Worm (Caenorhabditis elegans) whole organism, early embryonic: ENCODE results near the gene W04H10.6.

Source experiments
- B0310.2 ChIP-seq: sonication (generic microtip); optimal IDR thresholded peaks from 2 replicates; lab custom pipeline; 2016; ENCODE audit warnings: mild to moderate bottlenecking, missing genetic modification characterization, missing compliant biosample characterization
- ceh-13 ChIP-seq: fragments of 200-800 bp; sonication (Bioruptor generic); optimal IDR thresholded peaks from 2 replicates; lab custom pipeline; 2018; ENCODE audit warnings: mild to moderate bottlenecking, missing genetic modification characterization, missing compliant biosample characterization
- ceh-36 ChIP-seq: sonication (generic microtip); optimal IDR thresholded peaks from 2 replicates; lab custom pipeline; 2016; ENCODE audit warnings: missing genetic modification characterization, inconsistent platforms, missing compliant biosample characterization
- ets-7 ChIP-seq: sonication (generic microtip); optimal IDR thresholded peaks from 2 replicates; lab custom pipeline; 2016; ENCODE audit warnings: missing genotype, missing genetic modification characterization, missing compliant biosample characterization
- hnd-1 ChIP-seq: sonication (generic microtip); optimal IDR thresholded peaks from 2 replicates; lab custom pipeline; 2016; ENCODE audit warnings: missing genetic modification characterization, missing compliant biosample characterization
- pes-1 ChIP-seq: fragments of 200-800 bp; sonication (Bioruptor generic); IDR thresholded peaks from 2 replicates; pipeline ENCODE4 v1.3.6; 2022; ENCODE audit warnings: missing genetic modification reagents, missing genetic modification characterization, missing compliant biosample characterization
- tbx-11 ChIP-seq: fragments of 200-800 bp; sonication (Bioruptor generic); IDR thresholded peaks from 2 replicates; pipeline ENCODE4 v1.3.6; 2022; ENCODE audit warnings: missing genetic modification characterization, missing compliant biosample characterization
- tbx-37 ChIP-seq: fragments of 200-800 bp; sonication (Bioruptor generic); conservative IDR thresholded peaks from 2 replicates; pipeline ENCODE4 v1.3.6; 2022; ENCODE audit warnings: missing genetic modification reagents, missing genetic modification characterization, missing compliant biosample characterization

W04H10.6 gene

ce11 chrII:573580-573979 is 34.7 kb downstream of the W04H10.6 start:
- TF ChIP-seq ceh-36 (tag; lab: Kevin White, UChicago) (peak; percentile 88), pes-1 (GFP tag; lab: Robert Waterston, UW) (peak; percentile 37; the same call in 1 of the 2 replicates)

- no peak for TF ChIP-seq ceh-36 (tag; lab: Kevin White, UChicago)
- no peak for TF ChIP-seq ceh-13
- no peak for TF ChIP-seq B0310.2
- no peak for TF ChIP-seq tbx-37 (GFP tag; lab: Robert Waterston, UW)
- no peak for TF ChIP-seq ets-7
These were observed 36.2 kb downstream of the W04H10.6 start, which contains the start of gene mlt-8 for ce11 chrII:572010-572409. mlt-8 (minus strand) TSS chrII:572110.

DNA sequence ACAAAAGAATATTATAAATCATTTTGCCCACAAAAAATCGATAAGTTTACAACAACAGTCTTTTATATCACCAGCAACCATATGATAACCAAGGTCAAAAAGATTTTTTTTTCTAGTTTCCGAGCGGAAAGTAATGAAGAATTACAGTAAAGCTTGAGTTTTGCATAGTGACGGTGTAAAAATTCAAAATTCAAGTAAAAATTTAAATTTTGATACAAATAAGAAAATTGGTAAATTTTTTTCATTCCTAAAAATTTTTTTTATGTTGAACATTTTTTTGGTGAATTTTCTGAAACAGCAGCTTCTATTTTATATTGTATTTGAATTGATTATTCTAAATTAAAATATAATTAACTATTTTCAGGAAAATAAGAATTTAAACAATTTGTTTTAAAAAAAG is 39.5 kb downstream of the W04H10.6 start, which contains the start of gene W08F4.5:
Gene W08F4.5 (minus strand): TSS at position 101 of the 400 bp plus-strand sequence.
- no peak for TF ChIP-seq tbx-11 (GFP tag; lab: Robert Waterston, UW)
- TF ChIP-seq hnd-1 (tag; lab: Kevin White, UChicago): no peak
